Fruit fly (Drosophila melanogaster): ENCODE measurements around the gene aust.

DNA sequence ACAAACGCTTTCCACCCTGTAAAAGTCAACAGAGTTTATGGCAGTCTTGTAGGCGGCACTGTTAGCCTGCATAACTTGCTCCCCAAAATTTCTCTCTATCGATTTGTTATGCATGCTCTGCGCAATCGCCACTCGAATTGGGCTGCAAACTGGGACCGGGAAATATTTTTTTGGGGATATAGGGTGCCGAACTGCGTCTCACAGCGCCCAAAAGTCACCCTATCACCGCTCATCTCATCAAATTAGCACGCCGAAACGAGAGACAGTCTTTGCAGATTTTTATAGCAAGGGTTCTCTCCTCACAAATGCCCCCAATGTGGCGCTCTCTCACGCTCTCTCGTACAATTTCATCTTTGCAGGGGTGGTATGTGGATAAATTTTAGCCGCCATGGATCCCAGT is 21.3 kb upstream of the aust start:
- TF ChIP-seq ttk (optimal IDR thresholded peaks at IDR 0.05) (no peak), Sin3A (optimal IDR thresholded peaks at IDR 0.05) (no peak), psq (optimal IDR thresholded peaks at IDR 0.05) (no peak), Myc (optimal IDR thresholded peaks at IDR 0.05) (no peak), insv (optimal IDR thresholded peaks at IDR 0.05) (no peak), h (optimal IDR thresholded peaks at IDR 0.05) (no peak)
